Fruit fly (Drosophila melanogaster) whole organism, embryonic: Measurements from ENCODE around the gene Iris.
A peak's percentile ranks its signal among the peaks of the same experiment; 100 is the strongest.

Experiments
- Atf-2 ChIP-seq: fragments of 200-800 bp; sonication (Bioruptor generic); optimal IDR thresholded peaks from 2 replicates; lab custom pipeline; 2016; ENCODE audit warnings: missing biosample characterization, missing genetic modification characterization
- CG10366 ChIP-seq: fragments of 200-800 bp; sonication (Bioruptor generic); IDR thresholded peaks from 2 replicates; pipeline ENCODE4 v1.3.6; 2022; ENCODE audit warnings: missing biosample characterization, missing genetic modification characterization
- CG10462 ChIP-seq: fragments of 200-800 bp; sonication (Bioruptor generic); optimal IDR thresholded peaks from 2 replicates; lab custom pipeline; 2016; ENCODE audit warnings: missing biosample characterization, missing genetic modification characterization
- CG12391 ChIP-seq: fragments of 200-800 bp; sonication (Bioruptor generic); optimal IDR thresholded peaks from 3 replicates; lab custom pipeline; 2018; ENCODE audit warnings: missing biosample characterization, mild to moderate bottlenecking, missing genetic modification characterization, moderate library complexity
- CG13894 ChIP-seq: fragments of 200-800 bp; sonication (Bioruptor generic); optimal IDR thresholded peaks from 3 replicates; lab custom pipeline; 2018; ENCODE audit warnings: missing biosample characterization, mild to moderate bottlenecking, missing genetic modification characterization, moderate library complexity
- CG15269 ChIP-seq: fragments of 200-800 bp; sonication (Bioruptor generic); optimal IDR thresholded peaks from 2 replicates; lab custom pipeline; 2018; ENCODE audit warnings: missing biosample characterization, mild to moderate bottlenecking, missing genetic modification characterization, moderate library complexity
- CG16779 ChIP-seq: fragments of 200-800 bp; sonication (Bioruptor generic); IDR thresholded peaks from 2 replicates; pipeline ENCODE4 v1.3.6; 2022; ENCODE audit warnings: missing biosample characterization, missing genetic modification characterization
- CG2116 ChIP-seq: fragments of 200-800 bp; sonication (Bioruptor generic); optimal IDR thresholded peaks from 3 replicates; lab custom pipeline; 2018; ENCODE audit warnings: missing biosample characterization, mild to moderate bottlenecking, missing genetic modification characterization
- CG2712 ChIP-seq: fragments of 200-800 bp; optimal IDR thresholded peaks from 3 replicates; lab custom pipeline; 2019; ENCODE audit warnings: missing biosample characterization, mild to moderate bottlenecking, missing genetic modification characterization, moderate library complexity
- CG33213 ChIP-seq: fragments of 200-800 bp; sonication (Bioruptor generic); optimal IDR thresholded peaks from 3 replicates; lab custom pipeline; 2016; ENCODE audit warnings: missing biosample characterization, missing genetic modification characterization
- CG34376 ChIP-seq: fragments of 200-800 bp; sonication (Bioruptor generic); optimal IDR thresholded peaks from 2 replicates; lab custom pipeline; 2018; ENCODE audit warnings: missing biosample characterization, mild to moderate bottlenecking, missing genetic modification characterization
- CG4617 ChIP-seq: fragments of 200-800 bp; sonication (Bioruptor generic); optimal IDR thresholded peaks from 3 replicates; lab custom pipeline; 2016; ENCODE audit warnings: missing biosample characterization, missing genetic modification characterization, borderline replicate concordance
- CG4820 ChIP-seq: fragments of 200-800 bp; sonication (Bioruptor generic); optimal IDR thresholded peaks from 3 replicates; lab custom pipeline; 2016; ENCODE audit warnings: missing biosample characterization, missing genetic modification characterization
- CG7556 ChIP-seq: fragments of 200-800 bp; sonication (Bioruptor generic); optimal IDR thresholded peaks from 2 replicates; lab custom pipeline; 2017; ENCODE audit warnings: missing biosample characterization, mild to moderate bottlenecking, missing genetic modification characterization
- CG8478 ChIP-seq: fragments of >200 bp; optimal IDR thresholded peaks from 2 replicates; lab custom pipeline; 2018
- Camta ChIP-seq: fragments of 200-800 bp; sonication (Bioruptor generic); optimal IDR thresholded peaks from 2 replicates; lab custom pipeline; 2016; ENCODE audit warnings: missing biosample characterization, missing genetic modification characterization
- Dad ChIP-seq: fragments of 200-800 bp; sonication (Bioruptor generic); optimal IDR thresholded peaks from 3 replicates; lab custom pipeline; 2016; ENCODE audit warnings: missing biosample characterization, missing genetic modification characterization
- Dek ChIP-seq: fragments of 200-800 bp; sonication (Bioruptor generic); optimal IDR thresholded peaks from 3 replicates; lab custom pipeline; 2019; ENCODE audit warnings: missing biosample characterization, mild to moderate bottlenecking, missing genetic modification characterization, moderate library complexity
- Dip3 ChIP-seq: fragments of 200-800 bp; sonication (Bioruptor generic); optimal IDR thresholded peaks from 3 replicates; lab custom pipeline; 2016; ENCODE audit warnings: missing biosample characterization, missing genetic modification characterization
- Elba2 ChIP-seq: fragments of 200-800 bp; sonication (Bioruptor generic); optimal IDR thresholded peaks from 3 replicates; lab custom pipeline; 2016; ENCODE audit warnings: missing biosample characterization, missing genetic modification characterization
- Hey ChIP-seq: fragments of 200-800 bp; sonication (Bioruptor generic); optimal IDR thresholded peaks from 3 replicates; lab custom pipeline; 2018; ENCODE audit warnings: missing biosample characterization, mild to moderate bottlenecking, missing genetic modification characterization
- Hmr ChIP-seq: fragments of 200-800 bp; sonication (Bioruptor generic); optimal IDR thresholded peaks from 3 replicates; lab custom pipeline; 2017; ENCODE audit warnings: mild to moderate bottlenecking, missing biosample characterization, missing genetic modification reagents, missing genetic modification characterization
- MBD-R2 ChIP-seq: fragments of 200-800 bp; sonication (Bioruptor generic); IDR thresholded peaks from 2 replicates; pipeline ENCODE4 v1.3.6; 2022; ENCODE audit warnings: missing biosample characterization, missing genetic modification characterization
- Poxn ChIP-seq: fragments of 200-800 bp; sonication (Bioruptor generic); IDR thresholded peaks from 2 replicates; pipeline ENCODE4 v1.3.6; 2022; ENCODE audit warnings: missing biosample characterization, missing genetic modification characterization
- Side ChIP-seq: fragments of 200-800 bp; sonication (Bioruptor generic); optimal IDR thresholded peaks from 2 replicates; lab custom pipeline; 2016; ENCODE audit warnings: missing biosample characterization, missing genetic modification characterization
- Sox100B ChIP-seq: fragments of 200-800 bp; sonication (Bioruptor generic); optimal IDR thresholded peaks from 3 replicates; lab custom pipeline; 2018; ENCODE audit warnings: missing biosample characterization, mild to moderate bottlenecking, missing genetic modification characterization
- Sox102F ChIP-seq: fragments of 200-800 bp; sonication (Bioruptor generic); optimal IDR thresholded peaks from 2 replicates; lab custom pipeline; 2018; ENCODE audit warnings: missing biosample characterization, mild to moderate bottlenecking, missing genetic modification characterization, moderate library complexity
- Vsx1 ChIP-seq: fragments of 200-800 bp; sonication (Bioruptor generic); optimal IDR thresholded peaks from 2 replicates; lab custom pipeline; 2017; ENCODE audit warnings: missing biosample characterization, mild to moderate bottlenecking, missing genetic modification characterization, missing genetic modification reagents
- bigmax ChIP-seq: fragments of 200-800 bp; sonication (Bioruptor generic); optimal IDR thresholded peaks from 2 replicates; lab custom pipeline; 2018; ENCODE audit warnings: missing biosample characterization, mild to moderate bottlenecking, missing genetic modification characterization
- cato ChIP-seq: fragments of 200-800 bp; sonication (Bioruptor generic); optimal IDR thresholded peaks from 2 replicates; lab custom pipeline; 2016; ENCODE audit warnings: missing biosample characterization, missing genetic modification characterization, borderline replicate concordance
- chinmo ChIP-seq: fragments of 200-800 bp; sonication (Bioruptor generic); IDR thresholded peaks from 4 replicates; pipeline ENCODE4 v1.3.6; 2022; ENCODE audit warnings: missing biosample characterization, missing genetic modification characterization; ENCODE audit not compliant: partially characterized antibody
- da ChIP-seq: fragments of 200-800 bp; sonication (Bioruptor generic); optimal IDR thresholded peaks from 2 replicates; lab custom pipeline; 2016; ENCODE audit warnings: missing biosample characterization, missing genetic modification characterization
- dysf ChIP-seq: fragments of 200-800 bp; sonication (Bioruptor generic); IDR thresholded peaks from 3 replicates; pipeline ENCODE4 v1.3.6; 2022; ENCODE audit warnings: missing biosample characterization, missing genetic modification characterization
- ems ChIP-seq: fragments of 200-800 bp; sonication (Bioruptor generic); optimal IDR thresholded peaks from 3 replicates; lab custom pipeline; 2016; ENCODE audit warnings: missing biosample characterization, missing genetic modification characterization
- exex ChIP-seq: fragments of 200-800 bp; sonication (Bioruptor generic); optimal IDR thresholded peaks from 4 replicates; lab custom pipeline; 2018; ENCODE audit warnings: missing biosample characterization, mild to moderate bottlenecking, missing genetic modification characterization, moderate library complexity
- ftz-f1 ChIP-seq: fragments of 200-800 bp; sonication (Bioruptor generic); optimal IDR thresholded peaks from 2 replicates; lab custom pipeline; 2016; ENCODE audit warnings: missing biosample characterization, missing genetic modification characterization
- gem ChIP-seq: fragments of 200-800 bp; sonication (Bioruptor generic); optimal IDR thresholded peaks from 2 replicates; lab custom pipeline; 2019; ENCODE audit warnings: missing biosample characterization, mild to moderate bottlenecking, missing genetic modification characterization, moderate library complexity
- ham ChIP-seq: fragments of 200-800 bp; sonication (Bioruptor generic); IDR thresholded peaks from 2 replicates; pipeline ENCODE4 v1.3.6; 2022; ENCODE audit warnings: missing biosample characterization, missing genetic modification characterization
- hbn ChIP-seq: fragments of 200-800 bp; sonication (Bioruptor generic); IDR thresholded peaks from 2 replicates; pipeline ENCODE4 v1.3.6; 2022; ENCODE audit warnings: missing biosample characterization, missing genetic modification characterization; ENCODE audit not compliant: partially characterized antibody
- kay ChIP-seq: fragments of 200-800 bp; sonication (Bioruptor generic); optimal IDR thresholded peaks from 2 replicates; lab custom pipeline; 2016; ENCODE audit warnings: missing biosample characterization, missing genetic modification characterization
- maf-S ChIP-seq: fragments of 200-800 bp; sonication (Bioruptor generic); optimal IDR thresholded peaks from 2 replicates; lab custom pipeline; 2016; ENCODE audit warnings: missing biosample characterization, missing genetic modification characterization
- mirr ChIP-seq: fragments of 200-800 bp; sonication (Bioruptor generic); optimal IDR thresholded peaks from 3 replicates; lab custom pipeline; 2018; ENCODE audit warnings: missing biosample characterization, mild to moderate bottlenecking, missing genetic modification characterization
- nerfin-2 ChIP-seq: fragments of 200-800 bp; sonication (Bioruptor generic); IDR thresholded peaks from 2 replicates; pipeline ENCODE4 v1.3.6; 2022; ENCODE audit warnings: missing biosample characterization, missing genetic modification characterization; ENCODE audit not compliant: partially characterized antibody
- salm ChIP-seq: fragments of 200-800 bp; sonication (Bioruptor generic); optimal IDR thresholded peaks from 2 replicates; lab custom pipeline; 2018; ENCODE audit warnings: missing biosample characterization, mild to moderate bottlenecking, missing genetic modification characterization
- schlank ChIP-seq: fragments of 200-800 bp; sonication (Bioruptor generic); optimal IDR thresholded peaks from 2 replicates; lab custom pipeline; 2018; ENCODE audit warnings: missing biosample characterization, mild to moderate bottlenecking, missing genetic modification characterization
- sens-2 ChIP-seq: fragments of 200-800 bp; sonication (Bioruptor generic); IDR thresholded peaks from 2 replicates; pipeline ENCODE4 v1.3.6; 2022; ENCODE audit warnings: missing biosample characterization, missing genetic modification characterization
- tin ChIP-seq: fragments of 200-800 bp; sonication (Bioruptor generic); optimal IDR thresholded peaks from 3 replicates; lab custom pipeline; 2016; ENCODE audit warnings: missing biosample characterization, missing genetic modification characterization
- vnd ChIP-seq: fragments of 200-800 bp; sonication (Bioruptor generic); IDR thresholded peaks from 3 replicates; pipeline ENCODE4 v1.3.6; 2022; ENCODE audit warnings: missing biosample characterization, missing genetic modification characterization; ENCODE audit not compliant: partially characterized antibody

Iris gene

dm6 chr2L:1118880-1119809 lies 14.8 kb downstream of the Iris start (continued):
- TF ChIP-seq CG2712 (peak; percentile 65), Sox100B (GFP tag; lab: Kevin White, UChicago) (peak; percentile 44), ems (GFP tag; lab: Kevin White, UChicago) (peak; percentile 59), CG16779 (GFP tag; lab: Robert Waterston, UW) (peak; percentile 73), hbn (GFP tag; lab: Robert Waterston, UW) (no peak), bigmax (GFP tag; lab: Kevin White, UChicago) (no peak), dysf (GFP tag; lab: Robert Waterston, UW) (peak; percentile 89), Dek (tag; lab: Kevin White, UChicago) (peak; percentile 50), salm (tag; lab: Kevin White, UChicago) (peak; percentile 48), tin (peak; percentile 57), CG34376 (peak; percentile 55), schlank (tag; lab: Kevin White, UChicago) (peak; percentile 79), Hey (tag; lab: Kevin White, UChicago) (peak; percentile 29), ftz-f1 (peak; percentile 20), sens-2 (0 out of 2 replicates have a peak, but pooled peaks have one; percentile 6), CG12391 (tag; lab: Kevin White, UChicago) (peak; percentile 74), gem (tag; lab: Kevin White, UChicago) (peak; percentile 84), da (GFP tag; lab: Kevin White, UChicago) (peak; percentile 16), CG2116 (peak; percentile 33), CG13894 (tag; lab: Kevin White, UChicago) (peak; percentile 13), Vsx1 (GFP tag; lab: Kevin White, UChicago) (peak; percentile 33), Atf-2 (peak; percentile 57), exex (peak; percentile 52), CG4617 (peak; percentile 39), chinmo (GFP tag; lab: Robert Waterston, UW) (peak; percentile 76; the same call in 2 of the 4 replicates), kay (GFP tag; lab: Kevin White, UChicago) (peak; percentile 61), ham (GFP tag; lab: Robert Waterston, UW) (no peak), CG7556 (peak; percentile 74), CG10462 (GFP tag; lab: Kevin White, UChicago) (peak; percentile 26), mirr (GFP tag; lab: Kevin White, UChicago) (peak; percentile 47), Poxn (GFP tag; lab: Robert Waterston, UW) (0 out of 2 replicates have a peak, but pooled peaks have one; percentile 43), Elba2 (no peak), maf-S (peak; percentile 54), Sox102F (GFP tag; lab: Kevin White, UChicago) (peak; percentile 71), Dip3 (peak; percentile 77), cato (GFP tag; lab: Kevin White, UChicago) (peak; percentile 24), Camta (GFP tag; lab: Kevin White, UChicago) (peak; percentile 42), vnd (no peak), CG8478 (no peak), Dad (GFP tag; lab: Kevin White, UChicago) (peak; percentile 18), CG15269 (peak; percentile 76), Hmr (GFP tag; lab: Kevin White, UChicago) (peak; percentile 88), CG10366 (GFP tag; lab: Robert Waterston, UW) (peak; percentile 76), CG33213 (GFP tag; lab: Kevin White, UChicago) (peak; percentile 29), CG4820 (GFP tag; lab: Kevin White, UChicago) (peak; percentile 61), Side (GFP tag; lab: Kevin White, UChicago) (no peak), MBD-R2 (GFP tag; lab: Robert Waterston, UW) (peak; percentile 44; the same call in 1 of the 2 replicates), nerfin-2 (GFP tag; lab: Robert Waterston, UW) (no peak)
